Fruit fly (Drosophila melanogaster): ENCODE measurements around the gene CrzR.

- TF ChIP-seq CTCF (optimal IDR thresholded peaks at IDR 0.05) (no peak), CG8478 (optimal IDR thresholded peaks at IDR 0.05) (no peak)
These were observed 1.0 kb downstream of the CrzR start for dm6 chr3L:12350307-12350706.
